Worm (Caenorhabditis elegans): ENCODE measurements around the gene pgap-2.
A peak's percentile ranks its signal among the peaks of the same experiment; 100 is the strongest.
"Not testable (repeated sequence)": the region's sequence is repeated elsewhere in the genome, so short reads cannot be mapped to it uniquely, and the experiment has no call there.

Gene pgap-2

DNA sequence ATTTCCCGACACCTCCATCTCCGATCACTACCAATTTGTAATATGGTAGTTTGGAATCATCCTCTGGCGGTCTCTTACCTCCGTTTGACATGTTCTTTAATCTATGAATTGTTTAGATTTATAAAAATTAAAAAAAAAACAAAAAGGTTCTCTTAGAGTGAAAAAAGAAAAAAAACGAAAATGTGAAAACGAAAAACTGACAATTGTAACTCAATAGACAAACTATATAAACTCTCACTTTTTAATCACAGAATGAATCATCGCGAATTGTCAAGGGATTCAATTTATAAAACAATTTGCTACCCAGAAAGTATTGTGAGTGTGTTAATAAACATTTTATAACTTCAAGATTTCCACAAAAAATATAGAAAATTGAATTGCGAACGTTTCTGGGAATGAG is 34.7 kb downstream of the pgap-2 start, which contains the start of gene ras-2:
TSS of gene ras-2 (minus strand) at position 101 of the 400 bp plus-strand sequence.
- TF ChIP-seq sma-9 (GFP tag; optimal IDR thresholded peaks at IDR 0.05), result no peak
- TF ChIP-seq sma-9 (tag; optimal IDR thresholded peaks at IDR 0.05), result no peak
- TF ChIP-seq lin-39 (tag; optimal IDR thresholded peaks at IDR 0.05), result no peak
- TF ChIP-seq nhr-77 (tag; optimal IDR thresholded peaks at IDR 0.05), result no peak
- no peak for TF ChIP-seq zag-1 (tag; optimal IDR thresholded peaks at IDR 0.05)
- TF ChIP-seq ztf-1 (GFP tag; conservative IDR thresholded peaks at IDR 0.05), result no peak
- TF ChIP-seq fos-1 (tag; optimal IDR thresholded peaks at IDR 0.05), result no peak
- no peak for TF ChIP-seq ztf-4 (tag; optimal IDR thresholded peaks at IDR 0.05)

ce11 chrIII:4740820-4741219 is 35.5 kb downstream of the pgap-2 start:
- TF ChIP-seq crh-2 (tag; optimal IDR thresholded peaks at IDR 0.05), result peak; percentile 29
- TF ChIP-seq nhr-129 (tag; optimal IDR thresholded peaks at IDR 0.05), result peak; percentile 27
- no peak for TF ChIP-seq snpc-4 (tag; optimal IDR thresholded peaks at IDR 0.05)
- TF ChIP-seq blmp-1 (tag; optimal IDR thresholded peaks at IDR 0.05; ENCODE audit: insufficient read depth), result no peak
- no peak for TF ChIP-seq elt-1 (tag; optimal IDR thresholded peaks at IDR 0.05)
- no peak for TF ChIP-seq lin-39 (tag; optimal IDR thresholded peaks at IDR 0.05)
- peak; percentile 78 for TF ChIP-seq fos-1 (tag; optimal IDR thresholded peaks at IDR 0.05)
- no peak for TF ChIP-seq mdl-1 (tag; optimal IDR thresholded peaks at IDR 0.05)
- TF ChIP-seq aly-2 (tag; optimal IDR thresholded peaks at IDR 0.05), result no peak
- no peak for TF ChIP-seq ztf-11 (tag; optimal IDR thresholded peaks at IDR 0.05)
- peak in 1 of 2 experiments; percentile 28 for TF ChIP-seq lsy-2 (tag; optimal IDR thresholded peaks at IDR 0.05)
- no peak for TF ChIP-seq ceh-16 (tag; optimal IDR thresholded peaks at IDR 0.05)
- TF ChIP-seq lin-13 (GFP tag; optimal IDR thresholded peaks at IDR 0.05), result no peak

DNA sequence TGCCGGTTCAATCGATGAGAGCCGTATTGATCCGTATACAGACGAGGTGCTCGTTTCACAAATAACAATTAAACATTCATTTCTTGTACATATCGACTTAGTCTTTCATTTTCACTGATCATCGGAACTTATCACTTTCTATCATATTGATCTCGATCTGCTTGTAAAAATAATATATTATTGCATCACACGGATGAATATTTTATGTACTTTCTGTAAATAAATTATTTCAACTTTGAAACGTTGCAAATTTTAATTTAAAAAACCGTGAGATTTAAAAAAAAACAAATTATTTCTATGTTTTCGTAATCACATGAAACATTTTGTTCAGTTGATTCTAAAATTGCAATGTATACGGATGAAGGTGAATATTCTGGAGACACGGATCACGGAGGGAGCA is 37.3 kb downstream of the pgap-2 start, which contains the start of gene twk-6:
TSS of gene twk-6 (plus strand) at position 301 of the 400 bp plus-strand sequence.
- not testable (repeated sequence) for TF ChIP-seq elt-3 (tag; optimal IDR thresholded peaks at IDR 0.05); crh-2 (tag; optimal IDR thresholded peaks at IDR 0.05); unc-62 (GFP tag; optimal IDR thresholded peaks at IDR 0.05)

- TF ChIP-seq unc-55 (GFP tag; optimal IDR thresholded peaks at IDR 0.05) (no peak), dmd-4 (tag; optimal IDR thresholded peaks at IDR 0.05) (no peak), ztf-4 (tag; optimal IDR thresholded peaks at IDR 0.05) (no peak), Y55F3AM.14 (GFP tag; optimal IDR thresholded peaks at IDR 0.05) (no peak)
These were observed 40.6 kb downstream of the pgap-2 start, which contains the start of gene F17C8.6 for ce11 chrIII:4745934-4746333. Gene F17C8.6, minus strand, starts transcription at chrIII:4746034.

DNA sequence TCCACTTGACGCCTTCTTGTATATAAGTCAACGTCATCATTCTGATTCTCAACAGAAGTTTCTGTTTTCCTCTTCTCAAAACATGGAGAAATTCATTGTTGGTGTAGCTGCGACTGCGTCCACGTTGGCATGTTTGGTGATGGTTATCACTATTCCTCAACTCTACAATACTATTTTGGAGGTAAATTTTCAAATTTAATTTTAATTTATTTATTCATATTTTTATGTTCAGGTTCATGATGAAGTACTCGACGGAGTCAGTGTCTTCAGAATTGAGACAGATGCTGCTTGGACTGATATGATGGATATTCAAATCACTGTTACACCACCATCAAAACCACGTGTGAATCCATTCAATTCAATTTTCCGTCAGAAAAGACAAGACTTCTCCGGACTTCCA is 42.8 kb downstream of the pgap-2 start, which contains the start of gene col-89:
TSS of gene col-89 (plus strand) at position 19 of the 400 bp plus-strand sequence.
- TF ChIP-seq F13H6.1 (tag; optimal IDR thresholded peaks at IDR 0.05) (no peak), C34F6.9 (tag; optimal IDR thresholded peaks at IDR 0.05) (no peak), Y55F3AM.14 (GFP tag; optimal IDR thresholded peaks at IDR 0.05) (no peak), dmd-4 (tag; optimal IDR thresholded peaks at IDR 0.05) (no peak), nhr-77 (tag; optimal IDR thresholded peaks at IDR 0.05) (no peak), zag-1 (tag; optimal IDR thresholded peaks at IDR 0.05) (no peak), ztf-11 (tag; optimal IDR thresholded peaks at IDR 0.05) (no peak), ztf-4 (tag; optimal IDR thresholded peaks at IDR 0.05) (no peak), crh-2 (tag; optimal IDR thresholded peaks at IDR 0.05) (no peak), ceh-16 (tag; optimal IDR thresholded peaks at IDR 0.05) (no peak), nhr-12 (tag; optimal IDR thresholded peaks at IDR 0.05) (no peak), lsy-2 (tag; optimal IDR thresholded peaks at IDR 0.05) (no peak), nhr-25 (tag; optimal IDR thresholded peaks at IDR 0.05) (no peak), nhr-23 (tag; optimal IDR thresholded peaks at IDR 0.05) (no peak), fos-1 (tag; optimal IDR thresholded peaks at IDR 0.05) (no peak), ama-1 (optimal IDR thresholded peaks at IDR 0.05) (no peak), R02D3.7 (tag; optimal IDR thresholded peaks at IDR 0.05) (no peak), nhr-10 (tag; optimal IDR thresholded peaks at IDR 0.05) (no peak)

DNA sequence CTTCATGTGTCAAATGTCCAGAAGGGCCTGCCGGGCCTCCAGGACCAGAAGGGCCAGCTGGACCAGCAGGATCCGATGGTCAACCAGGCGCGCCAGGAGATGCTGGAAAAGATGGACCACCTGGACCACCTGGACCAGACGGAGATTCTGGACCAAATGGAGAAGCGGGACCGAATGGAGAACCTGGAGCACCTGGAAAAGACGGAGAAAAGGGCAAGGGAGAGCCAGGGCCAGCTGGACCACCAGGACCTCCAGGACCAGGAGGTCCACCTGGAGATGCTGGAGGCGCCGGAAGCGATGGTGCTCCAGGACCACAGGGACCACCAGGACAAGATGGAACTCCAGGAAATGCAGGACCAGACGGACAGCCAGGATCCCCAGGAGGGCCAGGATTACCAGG is 43.4 kb downstream of the pgap-2 start:
- TF ChIP-seq nhr-11 (tag; optimal IDR thresholded peaks at IDR 0.05) (no peak), snpc-4 (tag; optimal IDR thresholded peaks at IDR 0.05) (no peak), nhr-21 (tag; optimal IDR thresholded peaks at IDR 0.05) (no peak), peb-1 (tag; optimal IDR thresholded peaks at IDR 0.05) (no peak)
